Fruit fly (Drosophila melanogaster): ENCODE measurements around the gene CG5662.

The CG5662 gene

dm6 chrX:15216048-15216447 lies 5.9 kb downstream of the CG5662 start (continued):
- TF ChIP-seq usp (GFP tag; optimal IDR thresholded peaks at IDR 0.05) (no peak), trh (GFP tag; optimal IDR thresholded peaks at IDR 0.05) (no peak), Hr3 (GFP tag; optimal IDR thresholded peaks at IDR 0.05) (peak; percentile 49), PHDP (tag; optimal IDR thresholded peaks at IDR 0.05) (peak; percentile 68), CG4707 (GFP tag; optimal IDR thresholded peaks at IDR 0.05) (no peak), Blimp-1 (GFP tag; optimal IDR thresholded peaks at IDR 0.05) (peak; percentile 66), CG18599 (GFP tag; optimal IDR thresholded peaks at IDR 0.05) (peak; percentile 89), nom (GFP tag; optimal IDR thresholded peaks at IDR 0.05) (no peak), CG4730 (GFP tag; IDR thresholded peaks at IDR 0.05) (peak; percentile 64; the same call in 1 of the 2 replicates), CG7928 (GFP tag; optimal IDR thresholded peaks at IDR 0.05) (no peak), CG32767 (GFP tag; IDR thresholded peaks at IDR 0.05) (peak; percentile 48; the same call in 1 of the 2 replicates), nau (GFP tag; optimal IDR thresholded peaks at IDR 0.05) (peak; percentile 29), Aef1 (GFP tag; IDR thresholded peaks at IDR 0.05) (peak; percentile 65), Atf6 (GFP tag; IDR thresholded peaks at IDR 0.05) (peak; percentile 80), CG13424 (tag; optimal IDR thresholded peaks at IDR 0.05) (peak; percentile 74), Atf-2 (GFP tag; optimal IDR thresholded peaks at IDR 0.05) (no peak), Awh (GFP tag; IDR thresholded peaks at IDR 0.05) (no peak), Camta (GFP tag; optimal IDR thresholded peaks at IDR 0.05) (no peak), CG11504 (tag; optimal IDR thresholded peaks at IDR 0.05) (peak; percentile 78), CG5953 (GFP tag; IDR thresholded peaks at IDR 0.05) (no peak), MESR4 (GFP tag; optimal IDR thresholded peaks at IDR 0.05) (no peak), gsb (GFP tag; IDR thresholded peaks at IDR 0.05) (peak; percentile 49; the same call in 1 of the 2 replicates), CG16815 (GFP tag; optimal IDR thresholded peaks at IDR 0.05) (no peak), Kr (GFP tag; optimal IDR thresholded peaks at IDR 0.05) (no peak), ttk (GFP tag; IDR thresholded peaks at IDR 0.05) (peak; percentile 67; the same call in 1 of the 2 replicates), tll (GFP tag; optimal IDR thresholded peaks at IDR 0.05) (no peak), otp (GFP tag; IDR thresholded peaks at IDR 0.05) (no peak), sd (tag; optimal IDR thresholded peaks at IDR 0.05) (no peak), Scr (GFP tag; IDR thresholded peaks at IDR 0.05; ENCODE audit: partially characterized antibody) (no peak), pnt (GFP tag; optimal IDR thresholded peaks at IDR 0.05) (no peak), CG11085 (GFP tag; IDR thresholded peaks at IDR 0.05) (peak; percentile 43; the same call in 1 of the 2 replicates), CG14710 (tag; optimal IDR thresholded peaks at IDR 0.05) (peak; percentile 21), CG9609 (GFP tag; optimal IDR thresholded peaks at IDR 0.05) (peak; percentile 7), ato (GFP tag; IDR thresholded peaks at IDR 0.05; ENCODE audit: partially characterized antibody) (no peak), lab (GFP tag; optimal IDR thresholded peaks at IDR 0.05) (peak; percentile 86), org-1 (GFP tag; optimal IDR thresholded peaks at IDR 0.05) (peak; percentile 60), CG12236 (GFP tag; optimal IDR thresholded peaks at IDR 0.05) (no peak), GATAe (GFP tag; conservative IDR thresholded peaks at IDR 0.05) (0 out of 2 replicates have a peak, but pooled peaks have one; percentile 17), CG11560 (tag; IDR thresholded peaks at IDR 0.05) (no peak), ab (GFP tag; optimal IDR thresholded peaks at IDR 0.05) (no peak), CG13123 (GFP tag; optimal IDR thresholded peaks at IDR 0.05) (no peak), CG1792 (GFP tag; optimal IDR thresholded peaks at IDR 0.05) (no peak), HLHmδ (GFP tag; optimal IDR thresholded peaks at IDR 0.05) (no peak), sima (GFP tag; optimal IDR thresholded peaks at IDR 0.05) (no peak), dm (GFP tag; optimal IDR thresholded peaks at IDR 0.05) (no peak), zfh1 (GFP tag; IDR thresholded peaks at IDR 0.05) (0 out of 3 replicates have a peak, but pooled peaks have one; percentile 34), CG10654 (GFP tag; optimal IDR thresholded peaks at IDR 0.05) (peak; percentile 53), CG3995 (GFP tag; optimal IDR thresholded peaks at IDR 0.05) (no peak), Hmx (GFP tag; optimal IDR thresholded peaks at IDR 0.05) (no peak), CG6272 (GFP tag; IDR thresholded peaks at IDR 0.05) (peak; percentile 56), CG7745 (tag; optimal IDR thresholded peaks at IDR 0.05) (no peak)
